Worm (Caenorhabditis elegans) whole organism, L4 larva: Measurements from ENCODE around the gene grk-1.

ENCODE experiments used
- Y105C5A.15 ChIP-seq: fragments of 200-800 bp; sonication (Bioruptor generic); IDR thresholded peaks from 2 replicates; pipeline ENCODE4 v1.3.6; 2022; ENCODE audit warnings: missing genetic modification characterization, missing compliant biosample characterization
- Y5F2A.4 ChIP-seq: fragments of 200-800 bp; sonication (Bioruptor generic); optimal IDR thresholded peaks from 2 replicates; lab custom pipeline; 2018; ENCODE audit warnings: mild to moderate bottlenecking, missing genetic modification characterization, missing compliant biosample characterization
- hlh-30 ChIP-seq: sonication (generic microtip); optimal IDR thresholded peaks from 2 replicates; lab custom pipeline; 2017; ENCODE audit warnings: antibody characterized with exemption, mild to moderate bottlenecking, missing genetic modification characterization, missing compliant biosample characterization; ENCODE audit not compliant: insufficient read depth
- nhr-237 ChIP-seq: sonication (generic microtip); optimal IDR thresholded peaks from 2 replicates; lab custom pipeline; 2017; ENCODE audit warnings: missing biosample characterization, missing genetic modification characterization
- nhr-41 ChIP-seq: fragments of 200-800 bp; sonication (Bioruptor generic); IDR thresholded peaks from 2 replicates; pipeline ENCODE4 v1.3.6; 2022; ENCODE audit warnings: missing genetic modification reagents, missing genetic modification characterization, missing compliant biosample characterization
- zip-11 ChIP-seq: fragments of 200-800 bp; sonication (Bioruptor generic); IDR thresholded peaks from 2 replicates; pipeline ENCODE4 v1.3.6; 2022; ENCODE audit warnings: missing genetic modification characterization, missing compliant biosample characterization

grk-1 gene

ce11 chrX:9941379-9941778 is 57.6 kb downstream of the grk-1 start (continued):
- TF ChIP-seq nhr-41 (GFP tag; lab: Robert Waterston, UW) = no peak
- TF ChIP-seq Y105C5A.15 (GFP tag; lab: Robert Waterston, UW) = no peak
- no peak for TF ChIP-seq Y5F2A.4 (GFP tag; lab: Kevin White, UChicago)
- TF ChIP-seq hlh-30 = no peak
- TF ChIP-seq zip-11 (GFP tag; lab: Robert Waterston, UW) = no peak
- TF ChIP-seq nhr-237 (tag; lab: Kevin White, UChicago) = no peak
- TF ChIP-seq, all 104 proteins: peak for 3
